Fruit fly (Drosophila melanogaster): ENCODE results near the gene ProRS-m.

DNA sequence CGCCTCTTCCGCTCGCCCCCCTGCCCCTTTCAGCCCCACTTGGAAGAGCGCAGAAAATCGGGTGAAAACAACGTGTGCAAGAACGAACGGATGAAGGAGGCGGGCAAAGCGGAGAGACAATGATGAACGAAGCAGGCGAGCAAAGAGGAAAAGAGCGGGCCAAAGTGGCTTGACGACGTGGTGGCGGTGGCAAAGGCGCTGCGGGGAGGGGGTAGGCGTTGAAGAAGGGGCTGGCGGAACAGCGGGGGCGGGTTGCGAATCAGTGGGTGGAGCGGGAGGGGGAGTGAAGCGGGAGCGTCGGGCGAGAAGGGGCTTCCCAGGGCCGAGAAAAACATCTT, 18.9 kb downstream of the ProRS-m start:
- TF ChIP-seq CG8478 (optimal IDR thresholded peaks at IDR 0.05) = no peak
- TF ChIP-seq CTCF (optimal IDR thresholded peaks at IDR 0.05) = no peak

All from S2 (cell line).